Fruit fly (Drosophila melanogaster) whole organism, prepupa: ENCODE results near the gene CG4793.

Experiments
- Blimp-1 ChIP-seq: fragments of 200-800 bp; sonication (Bioruptor generic); optimal IDR thresholded peaks from 3 replicates; lab custom pipeline; 2017; ENCODE audit warnings: missing biosample characterization, missing genetic modification characterization, mild to moderate bottlenecking, moderate library complexity, missing genetic modification reagents
- CG10631 ChIP-seq: fragments of 200-800 bp; sonication (Bioruptor generic); optimal IDR thresholded peaks from 2 replicates; lab custom pipeline; 2016; ENCODE audit warnings: missing biosample characterization, missing genetic modification characterization
- CG11294 ChIP-seq: fragments of 200-800 bp; sonication (Bioruptor generic); IDR thresholded peaks from 2 replicates; pipeline ENCODE4 v1.3.6; 2022; ENCODE audit warnings: missing biosample characterization, missing genetic modification characterization
- CG11902 ChIP-seq: fragments of 200-800 bp; sonication (Bioruptor generic); optimal IDR thresholded peaks from 3 replicates; lab custom pipeline; 2016; ENCODE audit warnings: missing biosample characterization, missing genetic modification characterization
- CG15336 ChIP-seq: fragments of 200-800 bp; sonication (Bioruptor generic); IDR thresholded peaks from 2 replicates; pipeline ENCODE4 v1.3.6; 2022; ENCODE audit warnings: missing biosample characterization, missing genetic modification characterization
- CG1621 ChIP-seq: fragments of 200-800 bp; sonication (Bioruptor generic); optimal IDR thresholded peaks from 3 replicates; lab custom pipeline; 2018; ENCODE audit warnings: missing biosample characterization, mild to moderate bottlenecking, missing genetic modification characterization
- CG16779 ChIP-seq: fragments of 200-800 bp; sonication (Bioruptor generic); optimal IDR thresholded peaks from 3 replicates; lab custom pipeline; 2017; ENCODE audit warnings: missing biosample characterization, mild to moderate bottlenecking, missing genetic modification characterization
- CG3032 ChIP-seq: fragments of 200-800 bp; optimal IDR thresholded peaks from 2 replicates; lab custom pipeline; 2019; ENCODE audit warnings: missing biosample characterization, mild to moderate bottlenecking, missing genetic modification characterization, moderate library complexity
- CG32006 ChIP-seq: fragments of 200-800 bp; sonication (Bioruptor generic); optimal IDR thresholded peaks from 3 replicates; lab custom pipeline; 2017; ENCODE audit warnings: missing biosample characterization, mild to moderate bottlenecking, missing genetic modification characterization
- CG34406 ChIP-seq: fragments of 200-800 bp; sonication (Bioruptor generic); optimal IDR thresholded peaks from 3 replicates; lab custom pipeline; 2016; ENCODE audit warnings: missing biosample characterization, missing genetic modification characterization
- CG6163 ChIP-seq: fragments of 200-800 bp; sonication (Bioruptor generic); IDR thresholded peaks from 3 replicates; pipeline ENCODE4 v1.3.6; 2022; ENCODE audit warnings: missing biosample characterization, missing genetic modification characterization
- CG6276 ChIP-seq: fragments of 200-800 bp; sonication (Bioruptor generic); optimal IDR thresholded peaks from 2 replicates; lab custom pipeline; 2017; ENCODE audit warnings: missing biosample characterization, mild to moderate bottlenecking, missing genetic modification characterization
- CG6792 ChIP-seq: fragments of 200-800 bp; sonication (Bioruptor generic); optimal IDR thresholded peaks from 3 replicates; lab custom pipeline; 2016; ENCODE audit warnings: missing biosample characterization, missing genetic modification characterization
- CG6808 ChIP-seq: fragments of 200-800 bp; sonication (Bioruptor generic); optimal IDR thresholded peaks from 3 replicates; lab custom pipeline; 2017; ENCODE audit warnings: missing biosample characterization, missing genetic modification characterization, mild to moderate bottlenecking, moderate library complexity, missing genetic modification reagents
- CG7368 ChIP-seq: fragments of 200-800 bp; sonication (Bioruptor generic); optimal IDR thresholded peaks from 3 replicates; lab custom pipeline; 2016; ENCODE audit warnings: missing biosample characterization, missing genetic modification characterization
- CG8119 ChIP-seq: fragments of 200-800 bp; sonication (Bioruptor generic); IDR thresholded peaks from 3 replicates; pipeline ENCODE4 v1.3.6; 2022; ENCODE audit warnings: missing biosample characterization, missing genetic modification characterization
- CG8632 ChIP-seq: fragments of 200-800 bp; sonication (Bioruptor generic); optimal IDR thresholded peaks from 3 replicates; lab custom pipeline; 2016; ENCODE audit warnings: missing biosample characterization, missing genetic modification characterization
- Eip93F ChIP-seq: fragments of 200-800 bp; sonication (Bioruptor generic); optimal IDR thresholded peaks from 2 replicates; lab custom pipeline; 2016; ENCODE audit warnings: missing biosample characterization, mild to moderate bottlenecking, missing genetic modification characterization
- Ets21C ChIP-seq: fragments of 200-800 bp; sonication (Bioruptor generic); optimal IDR thresholded peaks from 3 replicates; lab custom pipeline; 2016; ENCODE audit warnings: missing biosample characterization, missing genetic modification characterization
- Gug ChIP-seq: fragments of 200-800 bp; sonication (Bioruptor generic); IDR thresholded peaks from 2 replicates; pipeline ENCODE4 v1.3.6; 2022; ENCODE audit warnings: missing biosample characterization, missing genetic modification characterization
- Hr39 ChIP-seq: fragments of 200-800 bp; sonication (Bioruptor generic); optimal IDR thresholded peaks from 2 replicates; lab custom pipeline; 2016; ENCODE audit warnings: missing biosample characterization, missing genetic modification characterization
- Hr4 ChIP-seq: fragments of 200-800 bp; sonication (Bioruptor generic); optimal IDR thresholded peaks from 3 replicates; lab custom pipeline; 2016; ENCODE audit warnings: missing biosample characterization, missing genetic modification characterization
- Met ChIP-seq: fragments of 200-800 bp; sonication (Bioruptor generic); optimal IDR thresholded peaks from 3 replicates; lab custom pipeline; 2016; ENCODE audit warnings: missing biosample characterization, missing genetic modification characterization
- OdsH ChIP-seq: fragments of 200-800 bp; sonication (Bioruptor generic); optimal IDR thresholded peaks from 3 replicates; lab custom pipeline; 2016; ENCODE audit warnings: missing biosample characterization, missing genetic modification characterization
- Smox ChIP-seq: fragments of 200-800 bp; sonication (Bioruptor generic); optimal IDR thresholded peaks from 3 replicates; lab custom pipeline; 2016; ENCODE audit warnings: missing biosample characterization, missing genetic modification characterization
- Sox102F ChIP-seq: fragments of 200-800 bp; sonication (Bioruptor generic); optimal IDR thresholded peaks from 2 replicates; lab custom pipeline; 2016; ENCODE audit warnings: missing biosample characterization, mild to moderate bottlenecking, missing genetic modification characterization
- Sox14 ChIP-seq: fragments of 200-800 bp; sonication (Bioruptor generic); optimal IDR thresholded peaks from 3 replicates; lab custom pipeline; 2016; ENCODE audit warnings: missing biosample characterization, missing genetic modification characterization
- acj6 ChIP-seq: fragments of 200-800 bp; sonication (Bioruptor generic); optimal IDR thresholded peaks from 3 replicates; lab custom pipeline; 2016; ENCODE audit warnings: missing biosample characterization, missing genetic modification characterization
- cyc ChIP-seq: fragments of 200-800 bp; sonication (Bioruptor generic); optimal IDR thresholded peaks from 3 replicates; lab custom pipeline; 2016; ENCODE audit warnings: missing biosample characterization, missing genetic modification characterization
- dac ChIP-seq: fragments of 200-800 bp; sonication (Bioruptor generic); optimal IDR thresholded peaks from 2 replicates; lab custom pipeline; 2017; ENCODE audit warnings: missing biosample characterization, mild to moderate bottlenecking, missing genetic modification characterization
- dsx ChIP-seq: fragments of 200-800 bp; optimal IDR thresholded peaks from 3 replicates; lab custom pipeline; 2019; ENCODE audit warnings: missing biosample characterization, mild to moderate bottlenecking, missing genetic modification characterization, moderate library complexity; ENCODE audit not compliant: poor library complexity, severe bottlenecking
- esn ChIP-seq: fragments of 200-800 bp; sonication (Bioruptor generic); optimal IDR thresholded peaks from 2 replicates; lab custom pipeline; 2016; ENCODE audit warnings: missing biosample characterization, mild to moderate bottlenecking, missing genetic modification characterization, moderate library complexity
- fd59A ChIP-seq: fragments of 200-800 bp; sonication (Bioruptor generic); optimal IDR thresholded peaks from 2 replicates; lab custom pipeline; 2017; ENCODE audit warnings: missing biosample characterization, mild to moderate bottlenecking, missing genetic modification characterization, missing genetic modification reagents
- fkh ChIP-seq: fragments of 200-800 bp; sonication (Bioruptor generic); optimal IDR thresholded peaks from 3 replicates; lab custom pipeline; 2017; ENCODE audit warnings: missing biosample characterization, mild to moderate bottlenecking, missing genetic modification characterization, moderate library complexity
- lz ChIP-seq: fragments of 200-800 bp; sonication (Bioruptor generic); optimal IDR thresholded peaks from 3 replicates; lab custom pipeline; 2016; ENCODE audit warnings: missing biosample characterization, missing genetic modification characterization
- pdm3 ChIP-seq: fragments of 200-800 bp; sonication (Bioruptor generic); optimal IDR thresholded peaks from 3 replicates; lab custom pipeline; 2016; ENCODE audit warnings: missing biosample characterization, missing genetic modification characterization
- salr ChIP-seq, 2 experiments: fragments of 200-800 bp; sonication (Bioruptor generic); optimal IDR thresholded peaks; 3 replicates each; lab custom pipeline; 2016 to 2018; ENCODE audit warnings: missing biosample characterization in 2 of 2, missing genetic modification characterization in 2 of 2, mild to moderate bottlenecking in 1 of 2
- svp ChIP-seq: fragments of 200-800 bp; sonication (Bioruptor generic); peaks from one replicate; lab custom pipeline; 2016; ENCODE audit warnings: missing biosample characterization, missing genetic modification characterization
- topi ChIP-seq: fragments of 200-800 bp; sonication (Bioruptor generic); optimal IDR thresholded peaks from 3 replicates; lab custom pipeline; 2016; ENCODE audit warnings: missing biosample characterization, missing genetic modification characterization
- vri ChIP-seq: fragments of 200-800 bp; sonication (Bioruptor generic); optimal IDR thresholded peaks from 3 replicates; lab custom pipeline; 2016; ENCODE audit warnings: missing biosample characterization, mild to moderate bottlenecking, missing genetic modification characterization

The CG4793 gene

DNA sequence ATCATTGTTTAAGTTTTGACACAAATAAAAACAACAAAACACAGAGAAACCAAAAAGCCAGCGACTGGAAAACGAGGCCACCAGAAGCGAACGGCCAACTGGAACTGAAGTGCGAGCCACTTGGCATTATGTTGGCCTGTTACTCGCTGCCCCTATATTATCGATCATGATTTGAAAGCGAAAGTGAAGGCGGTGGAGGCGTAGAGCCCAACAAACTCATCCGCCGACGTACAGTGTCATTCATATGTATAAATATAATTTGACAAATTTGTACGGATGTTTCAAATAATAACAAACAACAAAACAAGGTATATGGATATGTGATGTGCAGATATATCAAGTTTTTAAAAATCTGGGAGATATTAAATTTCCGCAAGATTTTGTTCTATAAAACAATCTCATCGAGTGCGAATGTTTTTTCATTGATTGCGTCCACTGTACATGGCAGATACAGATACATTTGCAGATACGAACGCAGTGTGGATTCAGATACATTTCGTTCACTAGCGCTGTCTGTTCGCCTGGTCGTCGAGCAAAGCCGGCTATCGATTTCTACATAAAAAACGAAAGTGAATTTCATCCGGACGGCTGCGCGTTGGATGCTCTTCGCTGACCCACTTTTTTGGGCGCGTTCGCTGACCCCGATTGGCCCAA lies 12.1 kb upstream of the CG4793 start (continued):
- TF ChIP-seq CG3032 (tag; lab: Kevin White, UChicago) = peak; percentile 92
- TF ChIP-seq fkh (GFP tag; lab: Kevin White, UChicago) = peak; percentile 70
- TF ChIP-seq Smox (GFP tag; lab: Kevin White, UChicago) = peak; percentile 97
- peak; percentile 86 for TF ChIP-seq dac (GFP tag; lab: Kevin White, UChicago)
- no peak for TF ChIP-seq svp (GFP tag; lab: Kevin White, UChicago)
- peak; percentile 98 for TF ChIP-seq Sox102F (GFP tag; lab: Kevin White, UChicago)
- peak; percentile 98 for TF ChIP-seq pdm3
- peak; percentile 95 for TF ChIP-seq CG8119 (GFP tag; lab: Robert Waterston, UW)
- TF ChIP-seq topi = peak; percentile 98
- TF ChIP-seq CG10631 (GFP tag; lab: Kevin White, UChicago) = peak; percentile 96
- TF ChIP-seq esn (GFP tag; lab: Kevin White, UChicago) = peak; percentile 99
- peak; percentile 80 for TF ChIP-seq Eip93F
- TF ChIP-seq CG32006 (GFP tag; lab: Kevin White, UChicago) = peak; percentile 94
- TF ChIP-seq, all 60 proteins: peak for 59

DNA sequence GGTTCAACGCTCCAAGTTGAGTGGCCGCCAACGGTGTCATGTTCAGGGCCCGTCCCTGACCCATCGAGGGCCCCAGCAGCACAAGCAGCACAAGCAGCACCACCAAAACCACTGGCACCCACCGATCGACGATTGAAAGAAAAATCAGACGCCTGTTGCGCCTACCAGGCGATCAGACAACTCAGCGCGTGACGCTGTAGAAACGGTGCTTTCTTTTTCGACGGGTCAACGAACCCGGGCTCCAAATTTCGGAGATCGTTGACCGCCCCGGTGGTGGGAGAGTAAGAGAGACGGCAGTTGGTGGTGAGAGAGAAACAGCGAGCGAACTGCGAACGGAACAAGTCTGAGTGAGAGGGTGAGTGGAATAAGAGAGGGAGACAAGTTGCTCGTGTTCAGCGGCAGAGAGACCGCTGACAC lies 11.6 kb upstream of the CG4793 start:
- TF ChIP-seq Blimp-1 (GFP tag; lab: Kevin White, UChicago) (peak; percentile 98), Eip93F (peak; percentile 84), Sox14 (GFP tag; lab: Kevin White, UChicago) (no peak), topi (no peak), CG15336 (GFP tag; lab: Robert Waterston, UW) (no peak), OdsH (GFP tag; lab: Kevin White, UChicago) (no peak), CG16779 (tag; lab: Kevin White, UChicago) (no peak), CG8119 (GFP tag; lab: Robert Waterston, UW) (no peak), Hr39 (GFP tag; lab: Kevin White, UChicago) (no peak), CG10631 (GFP tag; lab: Kevin White, UChicago) (no peak), esn (GFP tag; lab: Kevin White, UChicago) (no peak), svp (GFP tag; lab: Kevin White, UChicago) (peak; percentile 100), Smox (GFP tag; lab: Kevin White, UChicago) (no peak), CG6808 (no peak), Ets21C (GFP tag; lab: Kevin White, UChicago) (no peak), Met (GFP tag; lab: Kevin White, UChicago) (peak; percentile 80), cyc (GFP tag; lab: Kevin White, UChicago) (no peak), vri (GFP tag; lab: Kevin White, UChicago) (peak; percentile 50), CG6276 (GFP tag; lab: Kevin White, UChicago) (no peak), CG34406 (no peak), fd59A (GFP tag; lab: Kevin White, UChicago) (no peak), Gug (GFP tag; lab: Robert Waterston, UW) (no peak), salr (GFP tag; optimal IDR thresholded peaks at IDR 0.05; lab: Kevin White, UChicago) (no peak), CG6163 (GFP tag; lab: Robert Waterston, UW) (no peak), CG8632 (GFP tag; lab: Kevin White, UChicago) (no peak)

DNA sequence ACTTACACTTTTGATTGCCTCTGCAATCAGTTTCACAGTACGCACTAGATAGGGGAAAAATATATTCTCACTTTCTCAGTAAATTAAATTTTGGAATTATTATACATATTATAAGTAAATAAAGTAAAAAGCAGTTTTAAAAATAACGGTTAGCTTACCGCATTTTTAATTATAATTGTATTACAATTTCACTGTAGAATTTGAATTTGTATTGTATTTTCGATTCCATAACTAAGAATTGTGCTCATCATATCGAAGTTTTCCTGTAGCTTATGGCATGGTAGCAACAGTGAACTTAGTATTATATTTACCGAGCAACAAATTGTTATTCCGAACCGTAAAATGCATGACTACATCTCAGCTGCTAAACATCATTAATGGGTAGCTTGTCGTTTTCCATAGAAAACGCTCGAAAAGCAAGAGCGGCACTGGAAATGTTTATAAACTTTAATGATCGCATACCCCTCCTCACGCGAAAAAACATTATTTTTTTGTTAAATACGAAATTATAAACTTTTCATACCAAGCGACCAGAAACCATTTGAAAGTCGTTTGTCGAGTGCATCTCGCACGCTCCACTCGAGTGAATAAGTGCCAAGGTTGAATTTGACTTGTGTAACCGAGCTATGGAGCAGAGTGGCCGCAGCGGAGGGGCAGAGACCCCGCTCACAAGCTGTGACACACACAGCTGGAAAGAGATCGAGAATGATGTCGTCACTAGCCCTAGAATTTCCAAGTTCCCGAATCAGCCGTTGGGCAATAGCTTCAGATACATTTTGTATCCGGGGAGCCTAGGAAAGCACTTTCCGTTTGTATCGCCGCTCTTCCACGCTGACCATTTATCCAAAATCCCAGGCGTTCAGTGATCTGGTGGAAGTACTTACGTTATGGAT lies 10.9 kb upstream of the CG4793 start:
- no peak for TF ChIP-seq CG1621 (tag; lab: Kevin White, UChicago)
- TF ChIP-seq Gug (GFP tag; lab: Robert Waterston, UW) = peak; percentile 69
- TF ChIP-seq Ets21C (GFP tag; lab: Kevin White, UChicago) = peak; percentile 51
- peak; percentile 68 for TF ChIP-seq cyc (GFP tag; lab: Kevin White, UChicago)
- TF ChIP-seq CG6792 (GFP tag; lab: Kevin White, UChicago) = peak; percentile 78
- peak in 1 of 2 experiments; percentile 79 for TF ChIP-seq salr (GFP tag; optimal IDR thresholded peaks at IDR 0.05; lab: Kevin White, UChicago)
- peak; percentile 75 for TF ChIP-seq CG11902
- peak; percentile 77 for TF ChIP-seq CG8632 (GFP tag; lab: Kevin White, UChicago)
- TF ChIP-seq CG11294 (GFP tag; lab: Robert Waterston, UW) = peak; percentile 80; the same call in 1 of the 2 replicates
- TF ChIP-seq Eip93F = no peak
- peak; percentile 34 for TF ChIP-seq dsx (GFP tag; lab: Kevin White, UChicago)
- peak; percentile 19 for TF ChIP-seq Met (GFP tag; lab: Kevin White, UChicago)
- TF ChIP-seq Hr4 (GFP tag; lab: Kevin White, UChicago) = peak; percentile 90
- TF ChIP-seq Hr39 (GFP tag; lab: Kevin White, UChicago) = peak; percentile 77
- peak; percentile 47 for TF ChIP-seq fd59A (GFP tag; lab: Kevin White, UChicago)
- peak; percentile 69 for TF ChIP-seq lz (GFP tag; lab: Kevin White, UChicago)
- peak; percentile 84 for TF ChIP-seq esn (GFP tag; lab: Kevin White, UChicago)
- TF ChIP-seq OdsH (GFP tag; lab: Kevin White, UChicago) = peak; percentile 91
- TF ChIP-seq Sox14 (GFP tag; lab: Kevin White, UChicago) = peak; percentile 45
- TF ChIP-seq acj6 (GFP tag; lab: Kevin White, UChicago) = peak; percentile 77
- peak; percentile 69 for TF ChIP-seq CG3032 (tag; lab: Kevin White, UChicago)
- TF ChIP-seq CG32006 (GFP tag; lab: Kevin White, UChicago) = peak; percentile 86
- peak; percentile 43 for TF ChIP-seq CG6808
- peak; percentile 61 for TF ChIP-seq CG7368 (GFP tag; lab: Kevin White, UChicago)
- peak; percentile 67 for TF ChIP-seq pdm3
